Worm (Caenorhabditis elegans) whole organism, late embryonic: ENCODE results near the gene unc-53.

ENCODE experiments used
- elt-2 ChIP-seq: sonication (generic microtip); optimal IDR thresholded peaks from 2 replicates; lab custom pipeline; 2016; ENCODE audit warnings: missing genetic modification reagents, missing genetic modification characterization, missing compliant biosample characterization
- lin-11 ChIP-seq: fragments of 200-800 bp; sonication (Bioruptor generic); optimal IDR thresholded peaks from 2 replicates; lab custom pipeline; 2018; ENCODE audit warnings: mild to moderate bottlenecking, missing genetic modification characterization, missing compliant biosample characterization

ce11 chrII:11027777-11028176 lies 61.5 kb downstream of the unc-53 start:
- TF ChIP-seq elt-2 (tag; lab: Kevin White, UChicago) (no peak), lin-11 (no peak)
